Worm (Caenorhabditis elegans) whole organism, late embryonic: ENCODE data around the gene C01G6.9.
A peak's percentile ranks its signal among the peaks of the same experiment; 100 is the strongest.

ENCODE experiments used
- C38D4.7 ChIP-seq: fragments of 200-800 bp; sonication (Bioruptor generic); optimal IDR thresholded peaks from 2 replicates; lab custom pipeline; 2018; ENCODE audit warnings: mild to moderate bottlenecking, missing genetic modification characterization, moderate library complexity, missing compliant biosample characterization
- F13H6.1 ChIP-seq: sonication (generic microtip); optimal IDR thresholded peaks from 2 replicates; lab custom pipeline; 2016; ENCODE audit warnings: missing genetic modification characterization, missing compliant biosample characterization
- K02D7.2 ChIP-seq: sonication (generic microtip); optimal IDR thresholded peaks from 2 replicates; lab custom pipeline; 2017; ENCODE audit warnings: mild to moderate bottlenecking, missing genetic modification characterization, missing compliant biosample characterization
- T23F11.4 ChIP-seq: fragments of 200-800 bp; sonication (Bioruptor generic); optimal IDR thresholded peaks from 2 replicates; lab custom pipeline; 2018; ENCODE audit warnings: mild to moderate bottlenecking, missing genetic modification characterization, missing compliant biosample characterization
- Y22D7AL.16 ChIP-seq: sonication (generic microtip); optimal IDR thresholded peaks from 2 replicates; lab custom pipeline; 2016; ENCODE audit warnings: missing genetic modification characterization, missing compliant biosample characterization
- ahr-1 ChIP-seq: sonication (generic microtip); optimal IDR thresholded peaks from 2 replicates; lab custom pipeline; 2016; ENCODE audit warnings: missing genetic modification characterization, missing compliant biosample characterization
- ama-1 ChIP-seq: fragments of 150-350 bp; optimal IDR thresholded peaks from 2 replicates; lab custom pipeline; 2014
- ceh-14 ChIP-seq: sonication (generic microtip); optimal IDR thresholded peaks from 2 replicates; lab custom pipeline; 2016; ENCODE audit warnings: missing genotype, missing genetic modification characterization, missing compliant biosample characterization
- ceh-18 ChIP-seq: sonication (generic microtip); optimal IDR thresholded peaks from 2 replicates; lab custom pipeline; 2016; ENCODE audit warnings: missing genetic modification characterization, missing compliant biosample characterization
- ceh-19 ChIP-seq: fragments of 200-800 bp; sonication (Bioruptor generic); optimal IDR thresholded peaks from 2 replicates; lab custom pipeline; 2018; ENCODE audit warnings: mild to moderate bottlenecking, missing genetic modification characterization, missing compliant biosample characterization
- ceh-2 ChIP-seq: sonication (generic microtip); optimal IDR thresholded peaks from 2 replicates; lab custom pipeline; 2016; ENCODE audit warnings: missing genotype, missing genetic modification characterization, missing compliant biosample characterization
- ceh-24 ChIP-seq: sonication (generic microtip); optimal IDR thresholded peaks from 2 replicates; lab custom pipeline; 2016; ENCODE audit warnings: mild to moderate bottlenecking, missing genetic modification characterization, missing compliant biosample characterization
- ceh-30 ChIP-seq: fragments of 150-350 bp; optimal IDR thresholded peaks from 2 replicates; lab custom pipeline; 2014; ENCODE audit warnings: missing biosample characterization, missing genetic modification characterization
- ceh-31 ChIP-seq: sonication (generic microtip); optimal IDR thresholded peaks from 2 replicates; lab custom pipeline; 2016; ENCODE audit warnings: missing genetic modification characterization, missing compliant biosample characterization
- ceh-34 ChIP-seq: sonication (generic microtip); optimal IDR thresholded peaks from 2 replicates; lab custom pipeline; 2016; ENCODE audit warnings: mild to moderate bottlenecking, missing genetic modification characterization, missing compliant biosample characterization
- ceh-45 ChIP-seq: fragments of 200-800 bp; sonication (Bioruptor generic); IDR thresholded peaks from 2 replicates; pipeline ENCODE4 v1.3.6; 2022; ENCODE audit warnings: missing genetic modification reagents, missing genetic modification characterization, missing compliant biosample characterization
- ceh-48 ChIP-seq: sonication (generic microtip); optimal IDR thresholded peaks from 2 replicates; lab custom pipeline; 2016; ENCODE audit warnings: missing genetic modification characterization, inconsistent platforms, missing compliant biosample characterization
- che-1 ChIP-seq: sonication (generic microtip); optimal IDR thresholded peaks from 2 replicates; lab custom pipeline; 2016; ENCODE audit warnings: mild to moderate bottlenecking, missing genetic modification characterization, missing compliant biosample characterization
- dmd-4 ChIP-seq: sonication (generic microtip); optimal IDR thresholded peaks from 2 replicates; lab custom pipeline; 2016; ENCODE audit warnings: borderline replicate concordance, missing genetic modification characterization, missing compliant biosample characterization
- dve-1 ChIP-seq: sonication (generic microtip); optimal IDR thresholded peaks from 2 replicates; lab custom pipeline; 2017; ENCODE audit warnings: antibody characterized with exemption, mild to moderate bottlenecking, missing genetic modification characterization, missing compliant biosample characterization
- elt-2 ChIP-seq: sonication (generic microtip); optimal IDR thresholded peaks from 2 replicates; lab custom pipeline; 2016; ENCODE audit warnings: missing genetic modification reagents, missing genetic modification characterization, missing compliant biosample characterization
- elt-4 ChIP-seq: sonication (generic microtip); optimal IDR thresholded peaks from 2 replicates; lab custom pipeline; 2016; ENCODE audit warnings: missing genetic modification characterization, missing compliant biosample characterization
- eyg-1 ChIP-seq: sonication (generic microtip); optimal IDR thresholded peaks from 2 replicates; lab custom pipeline; 2016; ENCODE audit warnings: missing genotype, missing genetic modification characterization, missing compliant biosample characterization
- fax-1 ChIP-seq: sonication (generic microtip); optimal IDR thresholded peaks from 2 replicates; lab custom pipeline; 2016; ENCODE audit warnings: missing genotype, missing genetic modification characterization, missing compliant biosample characterization
- fkh-6 ChIP-seq: sonication (generic microtip); optimal IDR thresholded peaks from 2 replicates; lab custom pipeline; 2016; ENCODE audit warnings: missing genetic modification characterization, missing compliant biosample characterization
- gmeb-2 ChIP-seq: sonication (generic microtip); optimal IDR thresholded peaks from 2 replicates; lab custom pipeline; 2016; ENCODE audit warnings: missing genetic modification characterization, inconsistent platforms, missing compliant biosample characterization
- hlh-13 ChIP-seq: fragments of 200-800 bp; sonication (Bioruptor generic); optimal IDR thresholded peaks from 2 replicates; lab custom pipeline; 2018; ENCODE audit warnings: mild to moderate bottlenecking, missing genetic modification characterization, missing compliant biosample characterization
- hlh-15 ChIP-seq: sonication (generic microtip); optimal IDR thresholded peaks from 2 replicates; lab custom pipeline; 2016; ENCODE audit warnings: missing genetic modification characterization, missing compliant biosample characterization
- hlh-30 ChIP-seq: sonication (generic microtip); optimal IDR thresholded peaks from 2 replicates; lab custom pipeline; 2017; ENCODE audit warnings: antibody characterized with exemption, missing genetic modification characterization, missing compliant biosample characterization; ENCODE audit not compliant: insufficient read depth
- hlh-6 ChIP-seq: sonication (generic microtip); optimal IDR thresholded peaks from 2 replicates; lab custom pipeline; 2016; ENCODE audit warnings: missing genotype, missing genetic modification characterization, missing compliant biosample characterization
- hlh-8 ChIP-seq: sonication (generic microtip); optimal IDR thresholded peaks from 2 replicates; lab custom pipeline; 2016; ENCODE audit warnings: missing genotype, missing genetic modification characterization, missing compliant biosample characterization
- lin-11 ChIP-seq: fragments of 200-800 bp; sonication (Bioruptor generic); optimal IDR thresholded peaks from 2 replicates; lab custom pipeline; 2018; ENCODE audit warnings: mild to moderate bottlenecking, missing genetic modification characterization, missing compliant biosample characterization
- madf-2 ChIP-seq: sonication (generic microtip); optimal IDR thresholded peaks from 2 replicates; lab custom pipeline; 2017; ENCODE audit warnings: missing genetic modification characterization, missing compliant biosample characterization
- mec-3 ChIP-seq: sonication (generic microtip); optimal IDR thresholded peaks from 2 replicates; lab custom pipeline; 2016; ENCODE audit warnings: borderline replicate concordance, missing genetic modification characterization, missing compliant biosample characterization
- nfya-1 ChIP-seq: sonication (generic microtip); optimal IDR thresholded peaks from 2 replicates; lab custom pipeline; 2017; ENCODE audit warnings: missing genetic modification characterization, mild to moderate bottlenecking, missing compliant biosample characterization, antibody characterized with exemption, moderate library complexity
- nhr-11 ChIP-seq: fragments of 150-350 bp; optimal IDR thresholded peaks from 2 replicates; lab custom pipeline; 2014; ENCODE audit warnings: missing biosample characterization, missing genetic modification characterization
- nhr-232 ChIP-seq: sonication (generic microtip); optimal IDR thresholded peaks from 2 replicates; lab custom pipeline; 2016; ENCODE audit warnings: missing genetic modification characterization, missing compliant biosample characterization
- pat-9 ChIP-seq: fragments of 200-800 bp; sonication (Bioruptor generic); optimal IDR thresholded peaks from 2 replicates; lab custom pipeline; 2018; ENCODE audit warnings: mild to moderate bottlenecking, missing genetic modification characterization, moderate library complexity, missing compliant biosample characterization
- pha-2 ChIP-seq: sonication (generic microtip); optimal IDR thresholded peaks from 2 replicates; lab custom pipeline; 2017; ENCODE audit warnings: mild to moderate bottlenecking, missing genetic modification characterization, missing compliant biosample characterization
- pros-1 ChIP-seq: fragments of 150-350 bp; optimal IDR thresholded peaks from 2 replicates; lab custom pipeline; 2014; ENCODE audit warnings: missing biosample characterization, missing genetic modification reagents, missing genetic modification characterization
- ref-2 ChIP-seq: sonication (generic microtip); optimal IDR thresholded peaks from 2 replicates; lab custom pipeline; 2016; ENCODE audit warnings: missing genetic modification characterization, missing compliant biosample characterization
- rnt-1 ChIP-seq: sonication (generic microtip); optimal IDR thresholded peaks from 2 replicates; lab custom pipeline; 2016; ENCODE audit warnings: missing genetic modification characterization, missing compliant biosample characterization
- sdc-2 ChIP-seq: sonication (generic microtip); optimal IDR thresholded peaks from 2 replicates; lab custom pipeline; 2016; ENCODE audit warnings: missing genotype, missing genetic modification characterization, missing compliant biosample characterization
- sox-4 ChIP-seq: sonication (generic microtip); optimal IDR thresholded peaks from 2 replicates; lab custom pipeline; 2017; ENCODE audit warnings: mild to moderate bottlenecking, missing genetic modification characterization, inconsistent platforms, missing compliant biosample characterization
- syd-9 ChIP-seq: sonication (generic microtip); optimal IDR thresholded peaks from 2 replicates; lab custom pipeline; 2016; ENCODE audit warnings: mild to moderate bottlenecking, missing genetic modification characterization, moderate library complexity, missing compliant biosample characterization
- tbx-2 ChIP-seq: sonication (generic microtip); optimal IDR thresholded peaks from 2 replicates; lab custom pipeline; 2016; ENCODE audit warnings: missing genetic modification characterization, missing compliant biosample characterization
- tbx-7 ChIP-seq: sonication (generic microtip); optimal IDR thresholded peaks from 2 replicates; lab custom pipeline; 2016; ENCODE audit warnings: missing genotype, missing genetic modification characterization, missing compliant biosample characterization
- unc-3 ChIP-seq, 2 experiments: fragments of 200-800 bp in 1 of 2; sonication (Bioruptor generic) in 1 of 2; sonication (generic microtip) in 1 of 2; conservative IDR thresholded peaks in 1 of 2; optimal IDR thresholded peaks in 1 of 2; 2 replicates each; pipeline versions ENCODE4 v1.3.6 to Lab custom; 2016 to 2022; ENCODE audit warnings: missing compliant biosample characterization in 2 of 2, missing genetic modification characterization in 2 of 2, missing genetic modification reagents in 1 of 2
- unc-42 ChIP-seq: sonication (generic microtip); optimal IDR thresholded peaks from 2 replicates; lab custom pipeline; 2016; ENCODE audit warnings: missing genotype, missing genetic modification characterization, missing compliant biosample characterization
- unc-55 ChIP-seq: sonication (generic microtip); optimal IDR thresholded peaks from 2 replicates; lab custom pipeline; 2017; ENCODE audit warnings: missing biosample characterization, missing genetic modification reagents, missing genetic modification characterization
- unc-86 ChIP-seq: sonication (generic microtip); optimal IDR thresholded peaks from 2 replicates; lab custom pipeline; 2016; ENCODE audit warnings: missing genetic modification characterization, missing compliant biosample characterization
- ztf-16 ChIP-seq: sonication (generic microtip); optimal IDR thresholded peaks from 2 replicates; lab custom pipeline; 2017; ENCODE audit warnings: missing genetic modification characterization, missing compliant biosample characterization

The C01G6.9 gene

DNA sequence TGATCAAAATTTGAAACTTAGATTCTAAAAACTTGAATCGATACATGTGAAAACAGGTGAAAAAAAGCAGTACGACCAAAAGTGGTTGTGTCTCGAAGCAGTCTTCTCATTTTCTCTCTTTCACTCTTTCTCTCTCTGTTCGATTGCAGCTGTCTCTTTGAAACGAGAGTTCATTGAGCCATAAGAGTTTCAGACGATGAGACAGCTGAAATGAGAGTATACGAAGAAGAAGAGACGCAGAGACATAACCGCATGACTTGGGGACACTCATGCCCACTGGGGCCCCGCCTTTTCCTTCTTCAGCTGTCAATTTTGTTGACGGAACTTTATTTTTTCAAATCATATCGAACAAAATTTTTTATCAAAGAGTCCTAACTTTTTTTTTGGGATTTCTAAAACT is 21.6 kb downstream of the C01G6.9 start:
- no peak for TF ChIP-seq ahr-1 (tag; lab: Kevin White, UChicago)
- peak; percentile 27 for TF ChIP-seq elt-2 (tag; lab: Kevin White, UChicago)
- TF ChIP-seq unc-86 (tag; lab: Kevin White, UChicago), result no peak
- no peak for TF ChIP-seq tbx-7 (tag; lab: Kevin White, UChicago)
- no peak for TF ChIP-seq unc-3 (GFP tag; conservative IDR thresholded peaks at IDR 0.05; lab: Robert Waterston, UW)
- no peak for TF ChIP-seq unc-3 (tag; optimal IDR thresholded peaks at IDR 0.05; lab: Kevin White, UChicago)
- TF ChIP-seq C38D4.7 (GFP tag; lab: Kevin White, UChicago), result no peak
- peak; percentile 98 for TF ChIP-seq hlh-30 (tag; lab: Kevin White, UChicago)
- no peak for TF ChIP-seq fkh-6 (tag; lab: Kevin White, UChicago)
- no peak for TF ChIP-seq syd-9 (tag; lab: Kevin White, UChicago)
- TF ChIP-seq hlh-13 (GFP tag; lab: Kevin White, UChicago), result no peak
- TF ChIP-seq T23F11.4, result no peak
- TF ChIP-seq dmd-4 (tag; lab: Kevin White, UChicago), result no peak
- peak; percentile 2 for TF ChIP-seq dve-1 (tag; lab: Kevin White, UChicago)
- TF ChIP-seq unc-42 (tag; lab: Kevin White, UChicago), result peak; percentile 50
- no peak for TF ChIP-seq nhr-232 (tag; lab: Kevin White, UChicago)
- no peak for TF ChIP-seq gmeb-2
- TF ChIP-seq ceh-48, result no peak
- TF ChIP-seq hlh-6, result no peak
- no peak for TF ChIP-seq ama-1 (lab: Kevin White, UChicago)
- no peak for TF ChIP-seq madf-2 (tag; lab: Kevin White, UChicago)
- no peak for TF ChIP-seq ceh-2
- TF ChIP-seq nhr-11 (tag; lab: Kevin White, UChicago), result no peak
- no peak for TF ChIP-seq ceh-30
- no peak for TF ChIP-seq pat-9 (tag; lab: Kevin White, UChicago)
- no peak for TF ChIP-seq K02D7.2 (tag; lab: Kevin White, UChicago)
- TF ChIP-seq hlh-15 (tag; lab: Kevin White, UChicago), result no peak
- no peak for TF ChIP-seq ceh-45 (GFP tag; lab: Robert Waterston, UW)
- TF ChIP-seq F13H6.1 (tag; lab: Kevin White, UChicago), result no peak
- no peak for TF ChIP-seq elt-4 (tag; lab: Kevin White, UChicago)
- no peak for TF ChIP-seq hlh-8 (tag; lab: Kevin White, UChicago)
- no peak for TF ChIP-seq sdc-2 (tag; lab: Kevin White, UChicago)
- no peak for TF ChIP-seq ceh-14 (tag; lab: Kevin White, UChicago)
- TF ChIP-seq rnt-1, result peak; percentile 37
- TF ChIP-seq pros-1 (tag; lab: Kevin White, UChicago), result peak; percentile 55
- TF ChIP-seq pha-2 (tag; lab: Kevin White, UChicago), result no peak
- TF ChIP-seq fax-1 (tag; lab: Kevin White, UChicago), result no peak
- TF ChIP-seq ref-2 (tag; lab: Kevin White, UChicago), result peak; percentile 33
- no peak for TF ChIP-seq sox-4
- TF ChIP-seq ceh-19 (GFP tag; lab: Kevin White, UChicago), result no peak
- peak; percentile 81 for TF ChIP-seq nfya-1
- TF ChIP-seq mec-3 (tag; lab: Kevin White, UChicago), result no peak
- no peak for TF ChIP-seq ztf-16 (tag; lab: Kevin White, UChicago)
- TF ChIP-seq ceh-34 (tag; lab: Kevin White, UChicago), result peak; percentile 39
- peak; percentile 73 for TF ChIP-seq ceh-31 (tag; lab: Kevin White, UChicago)
- TF ChIP-seq eyg-1 (tag; lab: Kevin White, UChicago), result no peak
- TF ChIP-seq unc-55 (GFP tag; lab: Kevin White, UChicago), result peak; percentile 91
- TF ChIP-seq ceh-24 (tag; lab: Kevin White, UChicago), result no peak
- TF ChIP-seq ceh-18 (tag; lab: Kevin White, UChicago), result peak; percentile 67
- TF ChIP-seq Y22D7AL.16 (tag; lab: Kevin White, UChicago), result no peak
- peak; percentile 53 for TF ChIP-seq tbx-2
- no peak for TF ChIP-seq che-1 (tag; lab: Kevin White, UChicago)
- TF ChIP-seq lin-11 (tag; lab: Kevin White, UChicago), result no peak
